Worm (Caenorhabditis elegans): Measurements from ENCODE around the gene fipr-2.
A peak's percentile ranks its signal among the peaks of the same experiment; 100 is the strongest.

The fipr-2 gene

ce11 chrV:12365104-12365503 is at the start of gene fipr-2:
fipr-2 (plus strand) TSS chrV:12365348.
- no peak for TF ChIP-seq eyg-1 (tag; optimal IDR thresholded peaks at IDR 0.05)
- no peak for TF ChIP-seq pros-1 (tag; optimal IDR thresholded peaks at IDR 0.05)

DNA sequence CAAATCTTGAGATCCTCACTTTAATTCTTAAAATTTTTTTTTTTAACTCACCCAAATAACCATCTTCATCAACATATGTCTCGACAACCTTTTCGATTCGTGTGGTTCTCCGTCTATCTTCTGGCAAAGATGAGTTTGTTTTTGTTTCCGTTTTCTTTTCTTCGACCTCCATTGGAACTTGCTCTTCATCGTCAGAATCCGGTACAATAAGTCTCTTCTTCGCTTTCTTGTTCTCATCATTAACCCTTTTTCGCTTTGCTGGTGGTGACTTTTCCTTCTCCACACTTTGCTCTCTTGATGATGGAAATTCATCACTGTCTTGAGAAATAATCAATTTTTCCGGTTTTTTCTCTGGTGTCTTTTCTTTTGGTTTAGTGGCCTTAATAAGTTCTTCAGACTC is 49.1 kb upstream of the fipr-2 start:
- TF ChIP-seq hlh-13 (GFP tag; optimal IDR thresholded peaks at IDR 0.05) (no peak), fax-1 (tag; optimal IDR thresholded peaks at IDR 0.05) (no peak), ttx-3 (tag; optimal IDR thresholded peaks at IDR 0.05) (no peak), hlh-8 (tag; optimal IDR thresholded peaks at IDR 0.05) (no peak), ets-4 (tag; optimal IDR thresholded peaks at IDR 0.05) (no peak), ceh-34 (tag; optimal IDR thresholded peaks at IDR 0.05) (no peak), hlh-30 (tag; optimal IDR thresholded peaks at IDR 0.05; ENCODE audit: insufficient read depth) (no peak), zip-5 (tag; optimal IDR thresholded peaks at IDR 0.05) (no peak), lin-11 (tag; optimal IDR thresholded peaks at IDR 0.05) (no peak), hlh-15 (tag; optimal IDR thresholded peaks at IDR 0.05) (no peak), pha-4 (tag; optimal IDR thresholded peaks at IDR 0.05) (no peak), mec-3 (tag; optimal IDR thresholded peaks at IDR 0.05; ENCODE audit: borderline replicate concordance) (no peak), rnt-1 (tag; optimal IDR thresholded peaks at IDR 0.05) (no peak), unc-42 (tag; optimal IDR thresholded peaks at IDR 0.05) (no peak), gmeb-2 (tag; optimal IDR thresholded peaks at IDR 0.05) (no peak), ceh-48 (tag; optimal IDR thresholded peaks at IDR 0.05) (no peak), syd-9 (tag; optimal IDR thresholded peaks at IDR 0.05) (no peak), sox-2 (GFP tag; IDR thresholded peaks at IDR 0.05) (no peak)

DNA sequence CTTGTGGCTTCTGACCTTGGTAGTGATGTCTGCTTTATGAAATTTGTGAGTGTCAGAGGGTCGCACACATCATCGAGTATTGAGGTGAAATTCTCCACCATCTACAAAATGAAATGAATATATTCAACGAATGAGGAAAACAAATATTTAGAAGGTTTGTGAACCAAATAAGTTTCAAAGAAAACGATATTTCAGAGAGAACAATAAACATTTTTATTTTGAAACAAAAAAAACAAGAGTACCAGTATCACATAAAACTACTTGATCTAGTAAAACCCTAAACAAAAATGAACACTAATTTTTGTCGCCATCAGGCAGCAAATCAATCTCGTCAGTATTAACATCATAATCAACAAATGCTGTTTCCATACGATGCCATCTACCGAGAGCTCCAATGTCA is 48.1 kb upstream of the fipr-2 start, which contains the start of gene R04F11.3:
Gene R04F11.3 (minus strand): TSS at position 101 of the 400 bp plus-strand sequence.
- TF ChIP-seq ceh-22 (tag; optimal IDR thresholded peaks at IDR 0.05), result no peak
- no peak for TF ChIP-seq elt-2 (tag; optimal IDR thresholded peaks at IDR 0.05)
- TF ChIP-seq F13H6.1 (tag; optimal IDR thresholded peaks at IDR 0.05), result no peak
- no peak for TF ChIP-seq npax-4 (tag; optimal IDR thresholded peaks at IDR 0.05)
- no peak for TF ChIP-seq ceh-19 (GFP tag; optimal IDR thresholded peaks at IDR 0.05)
- TF ChIP-seq hlh-8 (tag; optimal IDR thresholded peaks at IDR 0.05), result no peak
- TF ChIP-seq unc-3 (GFP tag; conservative IDR thresholded peaks at IDR 0.05), result no peak
- no peak for TF ChIP-seq unc-3 (tag; optimal IDR thresholded peaks at IDR 0.05)
- no peak for TF ChIP-seq ceh-48 (tag; optimal IDR thresholded peaks at IDR 0.05)
- no peak for TF ChIP-seq C38D4.7 (GFP tag; optimal IDR thresholded peaks at IDR 0.05)
- TF ChIP-seq Y22D7AL.16 (tag; optimal IDR thresholded peaks at IDR 0.05), result no peak
- no peak for TF ChIP-seq ceh-31 (tag; optimal IDR thresholded peaks at IDR 0.05)
- no peak for TF ChIP-seq nhr-11 (tag; optimal IDR thresholded peaks at IDR 0.05)
- TF ChIP-seq pat-9 (tag; optimal IDR thresholded peaks at IDR 0.05), result no peak
- no peak for TF ChIP-seq pha-2 (tag; optimal IDR thresholded peaks at IDR 0.05)
- TF ChIP-seq hlh-6 (tag; optimal IDR thresholded peaks at IDR 0.05), result no peak
- no peak for TF ChIP-seq fkh-10 (GFP tag; optimal IDR thresholded peaks at IDR 0.05)
- no peak for TF ChIP-seq hlh-15 (tag; optimal IDR thresholded peaks at IDR 0.05)
- no peak for TF ChIP-seq ahr-1 (tag; optimal IDR thresholded peaks at IDR 0.05)

DNA sequence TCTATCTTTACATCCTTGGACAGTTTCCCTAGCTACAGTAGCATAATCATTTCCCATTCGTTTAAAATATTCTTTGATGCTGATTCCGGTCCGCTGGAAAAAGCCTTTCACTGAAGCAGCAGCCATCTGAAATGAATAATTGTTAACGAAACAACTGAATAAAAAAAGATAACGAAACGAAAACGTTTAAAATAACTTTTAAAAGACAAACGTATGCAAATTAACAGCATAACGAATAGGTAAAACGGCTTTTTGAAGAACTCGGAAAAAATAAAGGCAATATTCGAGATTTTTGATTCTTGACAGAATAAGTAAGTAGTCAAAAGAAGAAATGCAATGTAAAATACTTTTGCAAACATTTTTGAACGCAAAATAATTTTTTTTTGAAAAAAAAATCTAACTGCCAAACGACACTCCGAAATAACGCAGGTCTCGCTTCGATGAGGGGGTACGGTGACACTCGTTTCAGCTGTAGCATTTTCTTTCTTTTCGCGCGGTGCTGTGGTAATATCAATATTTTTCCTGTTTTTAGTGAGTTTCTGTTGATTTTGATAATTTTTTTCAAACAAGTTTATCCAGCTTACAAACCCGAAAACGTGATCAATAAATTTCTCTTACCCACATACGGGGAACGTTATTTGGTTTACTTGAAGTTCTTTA is 47.1 kb upstream of the fipr-2 start, which contains the start of the genes R04F11.5 and R04F11.2:
Gene R04F11.5 (minus strand): TSS at position 126 of the 660 bp plus-strand sequence.
Gene R04F11.2 (plus strand): TSS at position 488 of the 660 bp plus-strand sequence.
- TF ChIP-seq hlh-13 (GFP tag; optimal IDR thresholded peaks at IDR 0.05) (no peak), nfya-1 (tag; optimal IDR thresholded peaks at IDR 0.05) (peak; percentile 84), ceh-31 (tag; optimal IDR thresholded peaks at IDR 0.05) (peak; percentile 53), unc-42 (tag; optimal IDR thresholded peaks at IDR 0.05) (peak; percentile 15), ceh-18 (tag; optimal IDR thresholded peaks at IDR 0.05) (peak; percentile 8), fkh-10 (GFP tag; optimal IDR thresholded peaks at IDR 0.05) (peak; percentile 6), eyg-1 (tag; optimal IDR thresholded peaks at IDR 0.05) (no peak), ref-2 (tag; optimal IDR thresholded peaks at IDR 0.05) (peak; percentile 12)

Data from whole organism, late embryonic.